Fruit fly (Drosophila melanogaster) ovary, adult (tissue): ENCODE measurements around the gene cbt.

Experiments used
- CG17801 ChIP-seq: fragments of 200-800 bp; optimal IDR thresholded peaks from 2 replicates; lab custom pipeline; 2019; ENCODE audit warnings: missing biosample characterization, mild to moderate bottlenecking, missing genetic modification characterization, moderate library complexity; ENCODE audit not compliant: partially characterized antibody

The cbt gene

DNA sequence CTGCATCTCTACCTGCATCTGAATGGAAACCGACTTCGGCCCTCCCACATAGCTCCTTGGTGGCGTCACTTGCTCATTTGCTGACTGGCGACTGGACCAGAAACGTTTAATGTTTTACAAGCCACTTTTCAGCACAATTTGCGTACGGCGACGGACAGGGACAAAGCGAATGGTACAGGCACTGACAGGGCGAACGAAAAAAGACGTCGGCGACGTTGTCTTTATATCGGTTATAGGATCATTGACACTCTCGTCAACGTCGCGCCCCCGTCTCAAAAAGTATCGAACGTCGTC, 39.1 kb upstream of the cbt start:
- TF ChIP-seq CG17801 (GFP tag; lab: Kevin White, UChicago), result no peak

DNA sequence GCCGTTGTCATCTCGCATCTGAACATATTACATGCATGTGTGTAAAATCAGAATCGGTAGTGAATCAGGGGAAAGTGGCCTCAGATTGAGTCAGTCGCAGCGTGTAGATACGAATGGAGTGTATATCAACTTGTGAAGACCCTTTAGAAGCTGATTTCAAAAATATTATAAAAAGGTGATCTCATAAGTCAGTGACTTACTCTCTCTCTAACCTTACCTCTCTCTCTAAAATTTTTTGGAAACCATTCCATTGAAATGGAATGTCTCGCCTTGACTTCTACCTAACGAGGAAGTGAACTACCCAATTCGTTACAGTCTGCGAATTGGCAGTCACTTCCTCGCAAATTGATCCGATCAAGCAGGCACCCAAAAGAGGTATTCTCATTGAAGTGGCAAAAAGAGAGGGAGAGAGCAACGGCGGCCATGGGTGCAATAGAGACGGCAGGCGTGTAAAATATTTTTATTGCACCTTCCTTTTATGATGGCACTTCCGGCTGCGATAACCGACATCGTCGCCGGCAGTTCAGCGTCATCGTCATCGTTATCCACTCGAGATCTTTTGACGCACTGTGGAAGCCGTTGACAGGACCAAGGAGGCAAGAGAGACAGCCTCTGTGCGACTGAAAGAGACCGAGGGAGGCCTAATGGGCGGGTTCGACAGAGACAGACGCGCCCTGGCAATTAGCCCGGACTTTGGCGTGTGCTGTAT, 38.6 kb upstream of the cbt start:
- no peak for TF ChIP-seq CG17801 (GFP tag; lab: Kevin White, UChicago)

DNA sequence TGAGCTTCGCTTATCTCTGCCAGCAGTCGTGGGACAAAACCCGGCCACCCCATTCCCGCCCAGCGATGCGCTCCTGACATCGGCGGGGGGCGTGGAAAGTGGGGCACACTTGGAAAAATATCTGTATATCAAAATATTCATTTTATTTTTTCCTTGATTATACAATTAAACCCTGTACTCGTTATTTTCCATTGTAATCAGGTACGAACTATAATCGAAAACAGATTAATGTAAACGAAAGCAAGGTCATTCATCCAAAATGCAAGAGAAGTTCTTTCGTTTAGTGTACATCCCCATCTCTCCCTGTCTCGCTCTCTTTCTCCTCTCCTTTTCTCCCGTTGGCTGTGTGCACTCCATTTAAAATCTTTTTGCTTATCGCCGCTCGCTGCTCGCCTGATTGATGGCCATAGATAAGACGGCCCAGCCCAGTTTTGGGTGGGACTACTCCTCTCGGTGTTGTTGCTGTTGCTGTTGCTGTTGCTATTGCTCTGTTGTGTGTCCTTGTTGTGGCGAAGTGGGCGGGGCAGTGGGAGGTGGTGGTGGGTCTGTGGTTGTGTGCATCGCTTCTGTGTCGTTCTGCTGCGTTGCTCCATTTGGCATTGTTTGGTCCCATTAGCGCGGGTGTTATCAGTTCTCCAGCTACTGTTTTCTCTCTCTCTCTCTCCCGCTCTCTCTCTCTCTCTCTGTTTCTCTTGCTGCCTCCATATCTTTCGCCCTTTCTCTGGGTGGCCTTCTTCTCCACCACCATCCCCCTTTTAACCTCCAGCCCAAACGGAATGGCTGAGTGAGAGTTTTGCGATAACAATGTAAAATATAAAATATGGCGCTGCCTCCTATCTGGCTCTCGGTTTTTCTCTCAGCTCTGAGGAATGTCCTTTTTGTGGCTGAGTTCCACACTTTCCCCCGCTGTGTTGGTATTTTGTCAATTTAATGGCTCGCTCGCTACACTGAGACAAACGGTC, 36.8 kb upstream of the cbt start:
- TF ChIP-seq CG17801 (GFP tag; lab: Kevin White, UChicago), result no peak

DNA sequence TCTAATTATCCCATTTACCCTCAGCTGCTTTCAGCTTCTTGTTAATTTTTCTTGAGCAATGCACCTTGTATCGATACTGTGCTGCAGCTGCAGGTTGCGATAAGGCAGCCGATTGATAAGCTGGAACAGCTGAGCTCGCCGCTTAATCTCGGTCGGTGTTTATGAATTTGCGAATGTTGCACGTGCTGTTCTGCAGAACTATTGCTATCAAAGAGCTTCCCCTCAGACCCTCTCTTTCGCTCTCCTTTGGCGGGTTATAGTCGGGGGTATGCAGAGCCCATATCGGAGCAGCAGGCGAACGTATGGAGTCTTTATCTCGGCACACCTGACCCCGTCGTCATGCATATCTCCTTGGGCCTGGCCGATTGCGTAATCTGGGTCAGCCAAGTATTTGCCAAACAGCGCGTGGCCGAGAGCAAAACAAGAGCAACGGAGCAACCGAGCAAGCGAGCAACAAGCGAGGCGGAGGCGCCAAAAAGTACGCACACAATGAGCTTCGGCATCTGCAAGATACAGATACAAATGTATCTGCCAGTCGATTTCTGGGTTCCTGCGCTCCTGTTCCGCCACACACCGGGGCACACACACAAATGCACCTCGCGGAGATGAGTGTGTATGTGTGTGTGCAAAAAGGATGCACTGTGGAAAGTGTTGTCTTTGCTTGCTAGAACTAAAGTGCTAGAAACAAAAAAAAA, 34.8 kb upstream of the cbt start:
- no peak for TF ChIP-seq CG17801 (GFP tag; lab: Kevin White, UChicago)

DNA sequence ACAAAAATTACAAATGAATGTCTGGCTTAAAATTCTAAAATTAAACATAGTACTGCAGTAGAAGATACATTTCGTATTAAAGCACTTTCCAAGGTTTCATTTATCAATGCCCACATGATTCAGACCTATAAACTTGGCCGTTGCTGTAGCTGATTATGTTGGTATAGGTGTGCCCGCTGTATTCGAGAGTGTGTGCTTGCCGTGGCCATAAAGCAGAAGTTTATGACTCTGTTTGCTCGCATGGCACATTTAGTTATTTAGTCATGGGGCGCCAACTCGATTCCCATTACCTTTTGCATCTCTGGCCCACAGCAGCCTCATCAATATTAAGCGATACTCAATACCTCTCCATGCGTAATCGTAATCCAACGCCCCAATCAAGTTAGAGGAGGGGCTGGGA, 33.5 kb upstream of the cbt start:
- TF ChIP-seq CG17801 (GFP tag; lab: Kevin White, UChicago), result no peak

DNA sequence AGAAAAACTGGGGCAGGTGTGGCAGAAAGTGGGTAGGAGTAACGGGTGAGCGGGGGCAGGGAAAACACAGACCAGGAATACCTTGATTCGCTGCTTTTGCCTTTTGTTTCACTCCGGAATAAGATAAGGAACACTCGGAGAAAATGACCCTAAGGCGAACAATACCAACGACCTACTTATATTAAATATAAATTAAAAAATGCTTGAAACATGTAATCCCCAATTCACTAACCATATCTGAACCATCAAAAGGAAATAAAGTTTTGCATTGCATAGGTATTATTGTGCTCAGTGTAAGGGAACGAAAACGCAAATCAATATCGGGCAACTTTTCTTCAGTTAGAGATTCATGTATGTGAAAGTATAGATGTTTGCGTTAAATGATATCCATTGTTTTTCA, 32.5 kb upstream of the cbt start:
- TF ChIP-seq CG17801 (GFP tag; lab: Kevin White, UChicago), result no peak

DNA sequence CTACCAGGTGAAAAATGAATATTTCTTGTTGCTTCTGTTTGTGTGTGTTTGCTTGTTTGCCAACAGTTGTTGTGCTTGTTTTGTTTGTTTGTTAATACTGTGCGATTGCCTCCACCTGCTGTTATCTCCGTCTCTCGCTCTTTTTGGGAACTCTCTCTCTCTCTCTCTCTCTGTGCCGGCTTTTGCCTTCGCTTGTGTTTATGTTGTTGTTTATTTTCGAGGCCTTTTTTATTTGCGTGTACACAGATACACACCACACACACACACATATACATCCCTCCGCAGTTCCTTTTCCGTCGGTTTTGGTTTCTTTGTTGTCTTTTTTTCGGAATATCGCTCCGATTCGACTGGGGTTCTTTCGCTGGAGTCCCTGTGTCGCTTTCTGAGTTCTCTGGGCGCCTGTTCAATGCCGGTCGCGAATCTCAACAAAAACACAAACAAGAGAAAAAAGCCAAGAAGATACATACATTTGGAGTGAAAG, 31.1 kb upstream of the cbt start:
- no peak for TF ChIP-seq CG17801 (GFP tag; lab: Kevin White, UChicago)

DNA sequence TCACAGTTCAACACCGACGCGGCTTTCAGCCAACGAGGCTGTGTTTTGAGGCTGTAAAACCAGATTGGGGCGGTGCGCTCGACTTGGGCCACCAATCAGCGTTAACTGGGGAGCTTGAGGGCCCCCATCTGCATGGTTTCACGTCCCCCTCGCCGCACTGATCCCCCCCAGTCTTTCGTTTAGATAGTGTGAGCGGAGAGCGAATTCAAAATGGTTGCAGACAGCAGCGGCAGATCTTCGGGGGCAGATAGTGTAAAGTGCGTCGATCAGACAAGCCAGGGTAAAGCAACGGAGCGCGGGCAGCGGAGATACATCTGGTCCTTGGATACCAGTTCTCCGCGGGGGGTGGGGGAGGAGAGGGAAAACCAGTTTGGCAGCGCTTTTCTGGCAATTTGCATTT, 27.7 kb upstream of the cbt start:
- no peak for TF ChIP-seq CG17801 (GFP tag; lab: Kevin White, UChicago)

DNA sequence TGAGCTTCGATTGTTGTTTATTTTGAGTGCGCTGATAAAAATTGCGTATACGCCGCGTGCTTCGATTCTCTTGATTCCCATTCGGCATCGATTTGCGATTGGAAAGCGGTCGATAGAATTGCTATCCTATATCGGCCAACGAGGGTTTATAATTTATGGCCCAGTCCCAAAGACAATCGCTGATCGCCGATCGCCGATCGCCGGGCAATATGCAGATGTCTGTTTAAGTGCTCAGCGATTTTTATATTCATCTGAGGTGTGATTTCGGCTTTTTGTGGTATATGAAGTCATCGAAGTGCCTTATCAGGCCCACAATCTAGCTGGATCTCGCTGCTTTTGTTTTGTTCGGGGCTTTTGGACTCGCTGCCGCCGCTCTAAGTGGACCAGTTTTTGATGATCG, 27.0 kb upstream of the cbt start:
- no peak for TF ChIP-seq CG17801 (GFP tag; lab: Kevin White, UChicago)

DNA sequence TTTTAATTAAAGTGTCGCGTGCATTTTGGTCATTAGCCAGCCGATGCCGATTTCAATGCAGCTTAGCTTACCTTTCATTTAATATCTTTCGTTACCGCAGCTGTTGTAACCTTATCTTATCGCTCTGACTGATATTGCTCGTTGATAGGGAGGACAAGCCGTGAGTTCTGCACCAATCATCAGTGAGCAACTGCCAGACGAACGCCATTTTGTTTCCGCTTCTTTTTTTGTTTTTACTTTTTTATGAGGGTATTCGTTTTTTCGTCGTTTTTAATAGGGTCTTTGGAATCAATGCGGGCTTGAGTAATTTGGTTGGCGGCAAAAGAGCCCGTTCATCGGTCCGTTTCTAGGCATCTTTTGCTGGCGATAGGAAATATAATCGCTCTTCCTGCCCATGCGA, 25.5 kb upstream of the cbt start:
- TF ChIP-seq CG17801 (GFP tag; lab: Kevin White, UChicago), result no peak

DNA sequence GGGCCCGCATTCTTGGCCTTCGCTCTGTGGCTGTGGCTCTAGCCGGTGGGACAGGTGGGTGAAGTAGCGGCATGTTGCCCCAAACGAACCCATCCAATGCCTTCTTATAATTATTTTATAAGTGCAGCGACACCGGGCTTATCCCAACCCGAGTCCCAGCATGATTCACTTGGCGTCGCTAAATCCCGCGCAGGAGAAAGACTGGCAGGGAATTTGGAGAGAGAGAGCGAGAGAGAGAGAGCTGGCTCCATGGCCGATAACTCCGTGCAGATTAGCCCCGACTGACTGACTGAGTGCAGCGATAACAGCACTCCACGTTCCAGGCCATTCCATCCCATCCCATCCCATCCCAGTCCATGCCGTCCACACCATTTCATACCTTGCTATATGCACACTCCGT, 22.1 kb upstream of the cbt start:
- no peak for TF ChIP-seq CG17801 (GFP tag; lab: Kevin White, UChicago)

DNA sequence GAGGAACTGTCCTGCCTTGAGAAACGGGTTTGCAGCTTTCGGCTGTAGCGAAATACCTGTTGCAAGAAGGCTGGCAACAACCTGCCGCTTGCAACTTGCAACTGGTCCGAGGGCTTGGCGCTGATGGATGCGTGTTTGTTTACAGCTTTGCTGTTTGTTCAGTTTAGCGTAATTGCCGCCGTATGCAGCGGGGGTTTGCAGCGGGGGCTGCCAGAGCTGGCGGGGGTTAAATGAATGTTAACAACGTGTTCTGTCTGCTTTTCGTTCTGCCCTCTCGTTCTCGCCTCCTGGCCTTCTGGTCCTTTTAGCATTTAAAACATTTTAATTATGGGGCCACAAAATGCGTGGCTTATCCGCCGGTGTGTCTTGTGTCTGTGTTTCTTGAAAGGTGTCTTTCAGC, 20.5 kb upstream of the cbt start:
- TF ChIP-seq CG17801 (GFP tag; lab: Kevin White, UChicago), result no peak

DNA sequence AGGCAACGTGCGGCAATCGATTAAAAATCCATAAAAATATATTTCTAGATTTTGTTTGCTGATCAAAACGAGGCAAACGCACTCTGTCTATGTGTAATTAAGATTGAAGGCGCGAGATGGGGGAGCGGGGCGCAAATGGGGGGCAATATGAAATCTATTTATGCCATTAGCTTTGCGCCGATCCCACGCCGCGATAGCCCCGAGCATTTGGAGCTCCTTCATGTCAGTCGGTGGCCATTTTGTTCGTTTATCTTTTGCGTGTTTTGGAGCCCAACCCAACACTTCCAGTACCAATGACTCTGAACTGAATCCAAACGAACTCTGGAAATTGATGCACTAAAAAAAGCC, 19.0 kb upstream of the cbt start:
- TF ChIP-seq CG17801 (GFP tag; lab: Kevin White, UChicago), result no peak

DNA sequence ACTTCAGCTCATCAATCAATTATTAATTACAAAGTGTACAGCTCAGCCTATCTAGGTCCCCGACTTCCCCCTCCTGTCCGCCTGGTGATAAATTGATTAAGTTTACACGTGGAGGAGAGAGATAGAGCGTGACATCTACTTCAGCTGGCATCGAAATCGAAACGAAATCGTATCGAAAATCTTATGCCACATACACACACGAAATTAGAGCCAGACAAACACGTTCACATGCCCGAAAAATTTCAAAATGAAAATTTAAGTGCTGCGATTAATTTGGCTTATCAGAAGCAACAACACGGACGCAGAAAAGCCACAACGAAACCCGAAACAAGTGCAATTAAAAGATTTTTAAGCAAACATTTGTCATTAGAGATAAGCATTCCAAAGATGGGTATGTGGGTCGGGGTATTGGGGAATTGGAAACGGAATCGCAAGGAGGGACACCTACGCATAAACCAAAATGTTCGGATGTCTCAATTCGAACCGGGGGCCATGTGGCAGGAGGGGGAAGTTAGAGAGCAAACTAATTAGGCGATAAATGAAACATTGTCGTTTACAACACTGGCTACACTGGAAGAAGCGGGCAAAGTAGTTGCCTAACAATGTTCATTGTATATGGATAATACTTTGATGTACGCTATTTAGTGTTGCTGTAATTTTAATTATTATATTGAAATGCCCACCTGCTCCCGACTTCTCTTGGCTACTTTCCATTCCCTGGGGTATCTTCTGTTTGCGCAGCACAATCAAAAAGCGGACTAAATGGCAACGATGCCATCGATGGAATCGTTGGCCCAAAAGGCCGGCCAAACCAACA, 18.4 kb upstream of the cbt start:
- TF ChIP-seq CG17801 (GFP tag; lab: Kevin White, UChicago), result no peak

DNA sequence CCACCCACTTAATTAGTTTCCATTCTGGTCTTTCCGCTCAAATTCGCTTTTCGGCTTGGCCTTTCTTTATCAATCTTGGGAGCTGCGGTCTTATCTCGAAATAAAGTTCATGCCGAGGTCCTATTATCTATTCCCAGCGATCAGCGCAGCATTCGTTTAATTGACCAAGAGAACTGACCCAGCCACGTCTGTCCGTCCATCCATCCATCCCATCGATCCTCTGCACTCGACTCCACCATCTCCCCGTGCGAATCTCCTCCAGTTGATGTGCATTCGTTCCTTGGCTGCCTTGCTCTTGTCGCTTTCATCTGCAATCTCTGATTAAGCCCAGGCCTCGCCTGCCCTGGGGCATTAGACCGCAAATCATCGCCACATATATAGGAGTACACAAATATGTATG, 17.4 kb upstream of the cbt start:
- no peak for TF ChIP-seq CG17801 (GFP tag; lab: Kevin White, UChicago)
